Fruit fly (Drosophila melanogaster) whole organism, pupa: ENCODE data around the gene CG14610.

ENCODE experiments used
- CG10348 ChIP-seq: fragments of 200-800 bp; sonication (Bioruptor generic); IDR thresholded peaks from 2 replicates; pipeline ENCODE4 v1.3.6; 2022; ENCODE audit warnings: missing biosample characterization, missing genetic modification characterization
- CG12605 ChIP-seq: fragments of 200-800 bp; sonication (Bioruptor generic); IDR thresholded peaks from 2 replicates; pipeline ENCODE4 v1.3.6; 2022; ENCODE audit warnings: missing biosample characterization, missing genetic modification characterization
- CG13204 ChIP-seq: fragments of 200-800 bp; sonication (Bioruptor generic); optimal IDR thresholded peaks from 2 replicates; lab custom pipeline; 2018; ENCODE audit warnings: missing biosample characterization, mild to moderate bottlenecking, missing genetic modification characterization, moderate library complexity
- CG14655 ChIP-seq: fragments of 200-800 bp; sonication (Bioruptor generic); optimal IDR thresholded peaks from 3 replicates; lab custom pipeline; 2017; ENCODE audit warnings: mild to moderate bottlenecking, missing biosample characterization, missing genetic modification reagents, missing genetic modification characterization
- CG15710 ChIP-seq: fragments of 200-800 bp; sonication (Bioruptor generic); optimal IDR thresholded peaks from 2 replicates; lab custom pipeline; 2018; ENCODE audit warnings: missing biosample characterization, mild to moderate bottlenecking, missing genetic modification characterization, moderate library complexity
- CG17806 ChIP-seq: fragments of 200-800 bp; sonication (Bioruptor generic); optimal IDR thresholded peaks from 2 replicates; lab custom pipeline; 2018; ENCODE audit warnings: missing biosample characterization, mild to moderate bottlenecking, missing genetic modification characterization, moderate library complexity
- CG32121 ChIP-seq: fragments of 200-800 bp; sonication (Bioruptor generic); IDR thresholded peaks from 2 replicates; pipeline ENCODE4 v1.3.6; 2022; ENCODE audit warnings: missing biosample characterization, missing genetic modification characterization
- CG34367 ChIP-seq: fragments of 200-800 bp; sonication (Bioruptor generic); optimal IDR thresholded peaks from 2 replicates; lab custom pipeline; 2018; ENCODE audit warnings: missing biosample characterization, mild to moderate bottlenecking, missing genetic modification characterization
- CG4496 ChIP-seq: fragments of 200-800 bp; sonication (Bioruptor generic); IDR thresholded peaks from 3 replicates; pipeline ENCODE4 v1.3.6; 2022; ENCODE audit warnings: missing biosample characterization, missing genetic modification characterization
- CG8159 ChIP-seq: fragments of 200-800 bp; sonication (Bioruptor generic); optimal IDR thresholded peaks from 3 replicates; lab custom pipeline; 2018; ENCODE audit warnings: missing biosample characterization, mild to moderate bottlenecking, missing genetic modification characterization, moderate library complexity
- CG8301 ChIP-seq: fragments of 200-800 bp; sonication (Bioruptor generic); optimal IDR thresholded peaks from 2 replicates; lab custom pipeline; 2018; ENCODE audit warnings: missing biosample characterization, mild to moderate bottlenecking, missing genetic modification characterization
- CG9948 ChIP-seq: fragments of 200-800 bp; sonication (Bioruptor generic); optimal IDR thresholded peaks from 2 replicates; lab custom pipeline; 2018; ENCODE audit warnings: missing biosample characterization, mild to moderate bottlenecking, missing genetic modification characterization, moderate library complexity
- D1 ChIP-seq: fragments of 200-800 bp; sonication (Bioruptor generic); optimal IDR thresholded peaks from 2 replicates; lab custom pipeline; 2018; ENCODE audit warnings: missing biosample characterization, mild to moderate bottlenecking, missing genetic modification characterization, moderate library complexity
- EcR ChIP-seq: fragments of 200-800 bp; sonication (Bioruptor generic); optimal IDR thresholded peaks from 3 replicates; lab custom pipeline; 2019; ENCODE audit warnings: missing biosample characterization, missing genetic modification characterization, mild to moderate bottlenecking, moderate library complexity, missing genetic modification reagents
- Ets98B ChIP-seq: fragments of 200-800 bp; sonication (Bioruptor generic); IDR thresholded peaks from 2 replicates; pipeline ENCODE4 v1.3.6; 2022; ENCODE audit warnings: missing biosample characterization, missing genetic modification characterization
- Pif1A ChIP-seq: fragments of 200-800 bp; sonication (Bioruptor generic); optimal IDR thresholded peaks from 3 replicates; lab custom pipeline; 2016; ENCODE audit warnings: missing biosample characterization, missing genetic modification characterization
- Pif1B ChIP-seq: fragments of 200-800 bp; sonication (Bioruptor generic); optimal IDR thresholded peaks from 3 replicates; lab custom pipeline; 2016; ENCODE audit warnings: missing biosample characterization, missing genetic modification characterization
- Snoo ChIP-seq: fragments of 200-800 bp; sonication (Bioruptor generic); optimal IDR thresholded peaks from 3 replicates; lab custom pipeline; 2017; ENCODE audit warnings: missing biosample characterization, mild to moderate bottlenecking, missing genetic modification characterization, inconsistent platforms
- fd96Ca ChIP-seq: fragments of 200-800 bp; sonication (Bioruptor generic); IDR thresholded peaks from 3 replicates; pipeline ENCODE4 v1.3.6; 2022; ENCODE audit warnings: missing biosample characterization, missing genetic modification characterization
- gl ChIP-seq: fragments of 200-800 bp; sonication (Bioruptor generic); optimal IDR thresholded peaks from 2 replicates; lab custom pipeline; 2018; ENCODE audit warnings: missing biosample characterization, mild to moderate bottlenecking, missing genetic modification characterization
- rn ChIP-seq: fragments of 200-800 bp; sonication (Bioruptor generic); IDR thresholded peaks from 2 replicates; pipeline ENCODE4 v1.3.6; 2022; ENCODE audit warnings: missing biosample characterization, missing genetic modification characterization

The CG14610 gene

DNA sequence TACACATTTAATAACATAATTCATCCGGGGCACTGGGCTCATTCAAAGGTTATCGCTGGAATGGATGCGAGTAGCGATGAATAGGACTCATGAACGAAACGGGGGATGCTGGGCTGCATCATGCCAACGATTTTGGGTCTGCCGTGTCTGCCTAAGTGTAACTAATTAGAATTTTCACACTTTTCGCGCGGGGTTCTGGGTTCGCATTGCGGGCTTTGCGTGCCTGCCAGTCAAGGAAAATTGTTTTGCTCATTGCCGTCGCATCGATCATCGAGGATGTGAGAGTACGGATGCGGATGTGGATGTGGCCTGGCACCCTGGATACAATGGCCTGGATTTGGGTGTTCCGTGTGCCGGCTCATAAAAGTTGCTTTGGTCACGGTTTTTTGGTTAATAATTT, 6.0 kb downstream of the CG14610 start:
- no peak for TF ChIP-seq CG32121
- TF ChIP-seq CG14655 (GFP tag; lab: Kevin White, UChicago): no peak
- no peak for TF ChIP-seq CG8159 (tag; lab: Kevin White, UChicago)

DNA sequence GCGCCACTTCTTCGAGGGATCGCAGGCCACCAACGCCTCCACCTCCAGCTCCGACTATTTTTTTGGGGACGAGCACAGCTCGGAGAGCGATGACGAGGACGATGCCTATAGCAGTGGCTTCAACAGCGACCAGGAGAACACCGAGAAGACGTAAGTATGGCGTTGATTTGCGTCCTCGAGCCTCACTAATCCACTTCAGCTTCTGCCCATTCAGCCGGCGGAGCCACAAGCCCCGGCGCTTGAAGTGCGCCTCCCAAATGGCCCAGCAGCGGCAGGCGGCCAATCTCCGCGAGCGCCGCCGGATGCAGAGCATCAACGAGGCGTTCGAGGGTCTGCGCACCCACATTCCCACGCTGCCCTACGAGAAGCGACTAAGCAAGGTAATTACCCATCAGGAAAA, 6.9 kb downstream of the CG14610 start:
- TF ChIP-seq CG17806 (tag; lab: Kevin White, UChicago) (no peak), D1 (no peak), CG9948 (tag; lab: Kevin White, UChicago) (no peak), Ets98B (GFP tag; lab: Robert Waterston, UW) (no peak), CG32121 (no peak), EcR (GFP tag; lab: Kevin White, UChicago) (no peak), Pif1B (no peak), CG8301 (tag; lab: Kevin White, UChicago) (no peak), fd96Ca (GFP tag; lab: Robert Waterston, UW) (no peak), CG13204 (GFP tag; lab: Kevin White, UChicago) (no peak), CG12605 (GFP tag; lab: Robert Waterston, UW) (no peak), CG14655 (GFP tag; lab: Kevin White, UChicago) (no peak), Snoo (no peak), gl (no peak), CG10348 (GFP tag; lab: Robert Waterston, UW) (no peak), CG4496 (GFP tag; lab: Robert Waterston, UW) (no peak), Pif1A (no peak), CG15710 (no peak)

DNA sequence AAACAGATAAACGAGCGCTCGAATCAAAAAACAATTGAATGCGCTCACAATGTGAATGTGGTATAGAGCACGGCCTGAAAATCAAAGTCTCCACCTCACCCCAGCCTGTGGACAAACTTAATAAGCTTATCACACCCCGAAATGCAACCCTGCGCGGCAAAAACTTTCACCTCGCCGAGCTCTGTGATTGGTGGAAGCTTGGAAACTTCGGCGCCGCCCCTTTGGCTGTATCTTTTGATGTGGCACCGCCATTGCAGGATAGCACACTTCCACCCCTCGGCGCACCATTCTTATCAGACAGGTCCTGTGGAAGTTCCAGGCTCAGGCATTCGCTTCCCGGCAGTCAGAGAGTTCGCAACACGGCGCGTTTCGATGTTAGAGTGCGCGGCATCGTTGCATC, 8.2 kb downstream of the CG14610 start, which contains the start of gene Fer1:
Gene Fer1 (plus strand): TSS at position 326 of the 400 bp plus-strand sequence.
- TF ChIP-seq CG8301 (tag; lab: Kevin White, UChicago): no peak
- no peak for TF ChIP-seq CG4496 (GFP tag; lab: Robert Waterston, UW)

DNA sequence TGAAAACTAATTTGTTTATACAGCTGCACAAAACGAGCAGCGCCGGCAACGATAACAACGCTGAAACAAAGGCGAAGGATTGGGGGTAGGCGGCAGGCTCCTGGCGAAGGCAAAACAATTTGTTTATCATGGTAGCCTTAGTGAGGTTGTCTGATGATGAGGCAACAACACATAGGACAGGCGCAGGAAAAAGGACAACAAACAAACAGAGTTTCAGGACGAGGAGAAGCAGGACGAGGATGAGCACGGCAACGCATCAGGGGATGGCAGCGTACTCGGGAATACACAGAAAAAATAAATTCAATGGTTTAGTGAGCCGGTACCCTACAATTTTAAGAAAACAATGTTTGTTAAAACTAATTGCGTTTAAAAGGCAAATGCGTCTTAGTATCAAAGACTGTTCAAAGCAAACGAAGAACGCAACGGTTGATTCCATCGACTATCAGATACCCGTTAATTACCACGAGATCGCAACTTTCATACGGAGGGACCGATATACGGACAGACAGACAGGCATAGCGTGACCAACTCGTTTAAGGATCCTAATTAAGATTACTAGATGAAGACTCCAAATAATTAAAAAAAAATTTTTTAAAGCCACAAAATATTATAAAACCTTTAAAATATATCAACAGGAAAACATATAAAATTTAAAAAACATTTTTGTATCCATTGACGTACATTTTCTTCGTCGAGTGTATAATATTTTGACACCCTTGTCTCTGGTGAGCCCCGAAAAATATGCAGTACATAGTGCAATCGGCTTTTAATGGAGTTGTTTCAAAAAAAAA, 9.2 kb downstream of the CG14610 start:
- TF ChIP-seq CG14655 (GFP tag; lab: Kevin White, UChicago) (no peak), Pif1B (no peak)

DNA sequence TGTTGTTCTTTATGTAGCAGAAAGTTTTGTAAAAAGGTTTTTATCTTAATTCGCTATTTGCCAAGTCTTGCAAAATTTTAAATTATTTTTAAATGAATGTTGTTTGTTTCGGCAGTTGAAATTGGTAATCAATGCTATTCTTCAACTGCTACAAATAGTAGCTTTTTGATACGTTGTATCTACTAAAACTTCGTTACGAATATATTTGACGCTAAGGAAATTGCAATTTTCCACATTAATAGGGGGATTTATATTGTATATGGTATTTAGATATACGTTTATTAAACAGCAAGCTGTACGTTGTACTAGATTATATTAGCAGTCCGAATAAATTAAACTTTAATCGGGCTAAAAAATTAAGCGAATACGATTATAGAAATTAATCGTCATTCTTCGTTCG, 12.8 kb downstream of the CG14610 start, which contains the start of gene CG31493:
Gene CG31493 (plus strand): TSS at position 301 of the 400 bp plus-strand sequence.
- TF ChIP-seq CG10348 (GFP tag; lab: Robert Waterston, UW): no peak
- TF ChIP-seq, all 21 proteins: peak for 0

DNA sequence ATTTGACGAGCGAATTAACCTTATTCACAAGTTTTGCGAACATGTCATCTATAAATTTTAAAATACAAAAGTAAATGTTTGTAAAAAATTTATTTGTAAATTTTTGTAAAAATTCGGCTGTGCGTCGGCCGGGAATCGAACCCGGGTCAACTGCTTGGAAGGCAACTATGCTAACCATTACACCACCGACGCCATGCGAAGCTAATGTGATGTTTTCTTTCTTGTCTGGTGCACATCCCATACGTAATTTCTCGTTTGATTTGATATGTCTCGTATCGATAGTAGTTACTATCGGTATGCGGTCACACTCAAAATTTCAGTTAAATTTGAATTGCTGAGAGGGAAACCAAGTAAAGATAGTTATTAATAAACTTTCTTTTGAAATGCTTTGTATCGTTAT, 13.3 kb downstream of the CG14610 start:
- TF ChIP-seq Ets98B (GFP tag; lab: Robert Waterston, UW) (no peak), D1 (peak; percentile 41), CG17806 (tag; lab: Kevin White, UChicago) (no peak)

DNA sequence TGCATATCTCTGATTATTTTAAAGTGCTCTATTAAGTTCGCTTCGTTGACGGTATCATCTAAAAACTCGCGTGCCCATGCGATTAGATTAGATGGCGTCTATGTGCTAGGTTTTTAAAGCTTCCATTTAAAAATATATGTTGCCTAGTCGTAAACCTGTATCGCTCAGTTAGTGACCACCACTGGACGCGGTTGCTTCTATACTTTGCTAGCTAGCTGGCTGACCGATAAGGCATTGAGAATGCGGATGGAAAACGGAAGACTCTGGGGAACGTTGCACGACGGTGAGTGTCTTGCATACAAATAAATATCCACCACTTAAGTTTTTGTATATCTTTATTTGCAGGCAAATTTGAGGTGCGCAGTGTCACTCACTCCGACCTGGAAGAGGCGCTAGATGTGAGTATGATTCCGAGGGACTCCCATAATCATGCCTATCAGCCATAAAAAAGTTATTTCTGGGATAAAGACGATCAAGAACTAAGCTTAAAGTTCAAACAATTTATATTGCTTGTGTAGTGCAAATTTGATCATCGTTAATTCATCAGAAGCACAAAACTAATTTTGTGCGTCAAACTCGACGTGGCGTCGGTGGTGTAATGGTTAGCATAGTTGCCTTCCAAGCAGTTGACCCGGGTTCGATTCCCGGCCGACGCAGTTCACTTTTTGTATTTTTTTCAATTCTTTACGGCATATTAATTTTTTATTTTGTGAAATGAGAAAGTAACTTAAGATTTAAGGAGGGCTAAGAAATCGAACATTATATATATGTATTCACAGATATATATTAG, 14.6 kb downstream of the CG14610 start, which contains the start of gene CG31248:
Gene CG31248 (plus strand): TSS at position 41 of the 790 bp plus-strand sequence.
- TF ChIP-seq Pif1A (no peak), Ets98B (GFP tag; lab: Robert Waterston, UW) (no peak), Snoo (no peak), CG12605 (GFP tag; lab: Robert Waterston, UW) (peak; percentile 21; the same call in 1 of the 2 replicates)

DNA sequence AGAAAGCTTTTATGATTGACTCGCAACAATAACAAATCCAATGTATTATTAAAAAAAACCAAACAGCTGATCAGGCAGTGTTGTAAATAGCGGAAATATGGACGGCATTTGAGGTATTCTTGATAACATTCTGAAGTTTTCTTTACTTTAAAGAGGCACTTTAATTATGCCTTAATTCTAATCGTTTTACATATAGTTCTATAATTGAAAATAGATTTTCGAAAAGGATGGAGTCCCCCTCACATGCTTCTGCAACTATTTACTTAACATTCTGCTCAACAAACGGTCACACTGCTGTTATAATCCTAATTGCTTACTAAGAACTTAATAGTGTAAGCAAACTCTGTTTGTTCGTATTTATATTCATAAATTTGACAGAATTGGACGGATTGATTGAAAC, 16.1 kb downstream of the CG14610 start, which contains the start of gene CG10068:
Gene CG10068 (minus strand): TSS at position 62 of the 400 bp plus-strand sequence.
- TF ChIP-seq D1 (peak; percentile 10), CG34367 (peak; percentile 61), CG9948 (tag; lab: Kevin White, UChicago) (peak; percentile 67), CG10348 (GFP tag; lab: Robert Waterston, UW) (no peak), Pif1B (peak; percentile 84), fd96Ca (GFP tag; lab: Robert Waterston, UW) (no peak), gl (peak; percentile 56), EcR (GFP tag; lab: Kevin White, UChicago) (no peak), CG8159 (tag; lab: Kevin White, UChicago) (peak; percentile 77), Pif1A (peak; percentile 76), CG4496 (GFP tag; lab: Robert Waterston, UW) (peak; percentile 93; the same call in 2 of the 3 replicates), CG17806 (tag; lab: Kevin White, UChicago) (peak; percentile 80), CG14655 (GFP tag; lab: Kevin White, UChicago) (no peak), rn (GFP tag; lab: Robert Waterston, UW) (peak; percentile 79), Ets98B (GFP tag; lab: Robert Waterston, UW) (peak; percentile 91), CG12605 (GFP tag; lab: Robert Waterston, UW) (peak; percentile 76), Snoo (peak; percentile 75), CG15710 (peak; percentile 80), CG8301 (tag; lab: Kevin White, UChicago) (peak; percentile 78), CG32121 (peak; percentile 77), CG13204 (GFP tag; lab: Kevin White, UChicago) (no peak)
